Fruit fly (Drosophila melanogaster) whole organism, adult: ENCODE measurements around the gene CG4842.

ENCODE experiments used
- CG12768 ChIP-seq: fragments of 200-800 bp; sonication (Bioruptor generic); optimal IDR thresholded peaks from 2 replicates; lab custom pipeline; 2017; ENCODE audit warnings: missing biosample characterization, missing genetic modification characterization, mild to moderate bottlenecking, moderate library complexity, missing genetic modification reagents
- CG5204 ChIP-seq: fragments of 200-800 bp; sonication (Bioruptor generic); optimal IDR thresholded peaks from 2 replicates; lab custom pipeline; 2016; ENCODE audit warnings: missing biosample characterization, missing genetic modification characterization
- ovo ChIP-seq: fragments of 200-800 bp; sonication (Bioruptor generic); optimal IDR thresholded peaks from 2 replicates; lab custom pipeline; 2016; ENCODE audit warnings: missing biosample characterization, missing genetic modification characterization
- pad ChIP-seq: fragments of 200-800 bp; sonication (Bioruptor generic); optimal IDR thresholded peaks from 3 replicates; lab custom pipeline; 2017; ENCODE audit warnings: missing biosample characterization, missing genetic modification characterization, mild to moderate bottlenecking, moderate library complexity, missing genetic modification reagents

- no peak for TF ChIP-seq ovo
- TF ChIP-seq CG5204 (GFP tag; lab: Kevin White, UChicago), result no peak
- no peak for TF ChIP-seq CG12768 (GFP tag; lab: Kevin White, UChicago)
- TF ChIP-seq pad, result no peak
Measured at dm6 chr3L:16327776-16328175, 40.4 kb upstream of the CG4842 start, which contains the start of gene CG13038.
